Worm (Caenorhabditis elegans) whole organism, L2 larva: ENCODE results near the gene M01A8.1.

Experiments
- R02D3.7 ChIP-seq: fragments of 150-350 bp; optimal IDR thresholded peaks from 2 replicates; lab custom pipeline; 2014; ENCODE audit warnings: missing biosample characterization, missing genetic modification characterization
- nhr-237 ChIP-seq: fragments of 150-350 bp; optimal IDR thresholded peaks from 2 replicates; lab custom pipeline; 2014; ENCODE audit warnings: missing biosample characterization, missing genetic modification characterization
- snpc-4 ChIP-seq: fragments of 150-350 bp; optimal IDR thresholded peaks from 2 replicates; lab custom pipeline; 2014; ENCODE audit warnings: missing biosample characterization, missing genetic modification characterization

DNA sequence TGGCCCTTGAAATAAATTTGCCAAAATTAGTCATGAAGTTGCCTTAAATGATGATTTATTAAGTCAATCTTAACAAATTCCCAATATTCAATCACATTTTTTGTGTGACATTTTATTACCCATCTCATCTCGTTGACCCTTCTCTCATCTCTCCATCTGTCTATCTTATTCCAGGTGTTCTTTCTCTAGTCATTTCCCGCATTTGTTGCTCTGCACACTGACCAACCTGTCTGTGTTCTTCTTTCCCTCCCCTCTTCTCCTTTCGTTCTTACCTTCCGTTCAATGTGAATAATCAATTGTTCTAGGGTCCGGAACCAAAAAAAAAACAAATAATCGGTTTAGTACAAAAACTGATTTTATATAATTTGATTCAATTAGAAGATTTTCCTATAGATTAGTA, 9.8 kb upstream of the M01A8.1 start, which contains the start of gene T02C1.1:
- TF ChIP-seq R02D3.7 (tag; lab: Kevin White, UChicago), result no peak
- no peak for TF ChIP-seq nhr-237
- no peak for TF ChIP-seq snpc-4 (tag; lab: Kevin White, UChicago)
